Worm (Caenorhabditis elegans) whole organism, L1 larva: Measurements from ENCODE around the gene lig-1.

Source experiments
- sptf-1 ChIP-seq: fragments of 150-350 bp; optimal IDR thresholded peaks from 2 replicates; lab custom pipeline; 2014; ENCODE audit warnings: missing biosample characterization, missing genetic modification characterization
- tlp-1 ChIP-seq: fragments of 150-350 bp; optimal IDR thresholded peaks from 2 replicates; lab custom pipeline; 2014; ENCODE audit warnings: missing biosample characterization, missing genetic modification characterization

ce11 chrV:10805934-10806333 is 8.0 kb upstream of the lig-1 start, which contains the start of gene prp-38:
- no peak for TF ChIP-seq tlp-1 (tag; lab: Kevin White, UChicago)
- no peak for TF ChIP-seq sptf-1 (tag; lab: Kevin White, UChicago)
